Worm (Caenorhabditis elegans) whole organism, late embryonic: ENCODE data around the gene C50D2.1.

Source experiments
- K02D7.2 ChIP-seq: sonication (generic microtip); optimal IDR thresholded peaks from 2 replicates; lab custom pipeline; 2017; ENCODE audit warnings: mild to moderate bottlenecking, missing genetic modification characterization, missing compliant biosample characterization
- ceh-18 ChIP-seq: sonication (generic microtip); optimal IDR thresholded peaks from 2 replicates; lab custom pipeline; 2016; ENCODE audit warnings: missing genetic modification characterization, missing compliant biosample characterization
- ceh-45 ChIP-seq: fragments of 200-800 bp; sonication (Bioruptor generic); IDR thresholded peaks from 2 replicates; pipeline ENCODE4 v1.3.6; 2022; ENCODE audit warnings: missing genetic modification reagents, missing genetic modification characterization, missing compliant biosample characterization
- ceh-9 ChIP-seq: sonication (generic microtip); optimal IDR thresholded peaks from 2 replicates; lab custom pipeline; 2016; ENCODE audit warnings: mild to moderate bottlenecking, missing genetic modification characterization, inconsistent platforms, missing compliant biosample characterization
- elt-2 ChIP-seq: sonication (generic microtip); optimal IDR thresholded peaks from 2 replicates; lab custom pipeline; 2016; ENCODE audit warnings: missing genetic modification reagents, missing genetic modification characterization, missing compliant biosample characterization
- hlh-15 ChIP-seq: sonication (generic microtip); optimal IDR thresholded peaks from 2 replicates; lab custom pipeline; 2016; ENCODE audit warnings: missing genetic modification characterization, missing compliant biosample characterization
- hlh-8 ChIP-seq: sonication (generic microtip); optimal IDR thresholded peaks from 2 replicates; lab custom pipeline; 2016; ENCODE audit warnings: missing genotype, missing genetic modification characterization, missing compliant biosample characterization
- pat-9 ChIP-seq: fragments of 200-800 bp; sonication (Bioruptor generic); optimal IDR thresholded peaks from 2 replicates; lab custom pipeline; 2018; ENCODE audit warnings: mild to moderate bottlenecking, missing genetic modification characterization, moderate library complexity, missing compliant biosample characterization
- rnt-1 ChIP-seq: sonication (generic microtip); optimal IDR thresholded peaks from 2 replicates; lab custom pipeline; 2016; ENCODE audit warnings: missing genetic modification characterization, missing compliant biosample characterization
- sox-4 ChIP-seq: sonication (generic microtip); optimal IDR thresholded peaks from 2 replicates; lab custom pipeline; 2017; ENCODE audit warnings: mild to moderate bottlenecking, missing genetic modification characterization, inconsistent platforms, missing compliant biosample characterization
- tbx-2 ChIP-seq: sonication (generic microtip); optimal IDR thresholded peaks from 2 replicates; lab custom pipeline; 2016; ENCODE audit warnings: missing genetic modification characterization, missing compliant biosample characterization
- unc-42 ChIP-seq: sonication (generic microtip); optimal IDR thresholded peaks from 2 replicates; lab custom pipeline; 2016; ENCODE audit warnings: missing genotype, missing genetic modification characterization, missing compliant biosample characterization
- unc-55 ChIP-seq: sonication (generic microtip); optimal IDR thresholded peaks from 2 replicates; lab custom pipeline; 2017; ENCODE audit warnings: missing biosample characterization, missing genetic modification reagents, missing genetic modification characterization

Gene C50D2.1

DNA sequence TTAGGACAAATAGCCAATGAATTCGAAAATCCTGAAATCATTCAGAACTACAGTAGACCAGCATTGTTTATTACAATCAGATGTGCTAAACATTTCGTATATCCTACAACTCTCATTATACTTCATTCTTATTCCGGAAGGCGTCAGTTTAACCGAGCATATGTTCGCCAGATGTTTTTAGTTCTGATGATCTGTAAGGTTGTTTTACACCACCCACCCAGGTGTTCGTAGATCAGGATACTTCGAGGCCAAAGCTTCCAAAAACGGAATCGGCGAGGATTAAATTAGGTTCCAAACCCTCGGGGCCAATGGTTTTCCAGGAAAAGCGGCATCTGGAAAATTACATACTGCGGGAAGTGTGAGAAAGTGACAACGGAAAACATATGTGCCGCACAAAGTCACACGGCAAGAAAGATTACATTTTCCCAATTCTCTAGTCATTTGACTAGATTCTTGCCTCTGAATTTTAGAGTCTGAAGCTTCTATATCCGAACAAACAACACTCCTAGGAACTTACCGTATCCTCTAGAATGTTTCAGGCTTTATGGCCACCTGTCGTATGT, 49.3 kb downstream of the C50D2.1 start:
- TF ChIP-seq ceh-45 (no peak), hlh-8 (peak; percentile 96)
- TF ChIP-seq, all 69 proteins: peak for 1

- TF ChIP-seq hlh-15 = no peak
- TF ChIP-seq sox-4 (tag; lab: Kevin White, UChicago) = no peak
- TF ChIP-seq tbx-2 (tag; lab: Kevin White, UChicago) = peak; percentile 14
- peak; percentile 57 for TF ChIP-seq pat-9
- TF ChIP-seq unc-55 = peak; percentile 39
- TF ChIP-seq rnt-1 (tag; lab: Kevin White, UChicago) = peak; percentile 49
- TF ChIP-seq ceh-18 (tag; lab: Kevin White, UChicago) = peak; percentile 16
- TF ChIP-seq, all 69 proteins: peak for 5
Observed at ce11 chrII:161275-161674, 49.9 kb downstream of the C50D2.1 start.

DNA sequence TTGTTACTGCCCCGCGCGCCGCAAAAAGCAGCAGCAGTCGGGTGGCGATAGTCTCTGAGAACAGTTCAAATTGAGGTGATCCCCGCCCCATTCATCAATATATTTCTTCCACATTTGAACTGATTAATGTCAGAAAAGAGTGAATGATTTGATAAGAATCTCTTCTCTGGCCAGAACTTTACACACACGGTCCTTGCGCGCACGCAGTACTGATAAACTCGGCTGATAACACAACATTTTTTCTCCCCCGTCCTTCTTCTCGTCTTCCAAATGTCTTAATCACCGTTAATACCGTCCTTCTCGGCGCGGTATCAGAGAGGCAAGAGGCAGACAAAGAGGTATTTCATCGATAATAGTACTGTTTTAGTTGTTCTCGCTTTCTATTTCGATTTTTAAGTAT, 50.8 kb downstream of the C50D2.1 start, which contains the start of gene etr-1:
etr-1 (plus strand) TSS at position 193 of the 400 bp plus-strand sequence.
- TF ChIP-seq elt-2 (peak; percentile 98), ceh-9 (tag; lab: Kevin White, UChicago) (no peak)
- TF ChIP-seq, all 69 proteins: peak for 1

DNA sequence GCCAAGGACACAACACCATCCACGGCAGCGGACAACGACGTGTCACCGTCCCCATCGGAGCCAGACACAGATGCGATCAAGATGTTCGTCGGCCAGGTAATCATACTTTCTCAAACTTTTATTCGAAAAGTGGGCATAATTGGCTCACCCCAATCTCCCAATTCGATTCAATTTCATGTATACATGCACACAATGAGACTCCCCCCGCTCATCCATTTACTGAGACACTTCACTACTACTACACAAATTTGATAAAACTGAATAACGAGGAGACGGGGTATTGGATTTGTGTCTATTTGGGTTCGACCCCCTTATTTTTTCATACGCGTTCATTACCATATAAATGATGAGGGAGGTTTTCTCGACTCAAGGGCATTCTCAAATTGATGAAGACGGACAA, 51.9 kb downstream of the C50D2.1 start:
- TF ChIP-seq unc-42 (tag; lab: Kevin White, UChicago) = peak; percentile 97
- no peak for TF ChIP-seq K02D7.2 (tag; lab: Kevin White, UChicago)
- TF ChIP-seq, all 69 proteins: peak for 1
